Worm (Caenorhabditis elegans) whole organism, mixed stage, embryonic: Measurements from ENCODE around the gene F35D2.6.

Source experiments
- M03D4.4 ChIP-seq: sonication (generic microtip); optimal IDR thresholded peaks from 2 replicates; lab custom pipeline; 2017; ENCODE audit warnings: mild to moderate bottlenecking, missing genetic modification characterization, missing compliant biosample characterization
- bed-3 ChIP-seq: fragments of 200-800 bp; sonication (Bioruptor generic); optimal IDR thresholded peaks from 3 replicates; lab custom pipeline; 2018; ENCODE audit warnings: mild to moderate bottlenecking, missing genetic modification characterization, moderate library complexity, missing compliant biosample characterization
- blmp-1 ChIP-seq: fragments of 150-350 bp; optimal IDR thresholded peaks from 2 replicates; lab custom pipeline; 2014; ENCODE audit warnings: missing biosample characterization, missing genetic modification characterization
- ceh-39 ChIP-seq: fragments of 150-350 bp; optimal IDR thresholded peaks from 2 replicates; lab custom pipeline; 2014; ENCODE audit warnings: missing biosample characterization, missing genetic modification characterization
- ceh-83 ChIP-seq: fragments of 200-800 bp; sonication (Bioruptor generic); optimal IDR thresholded peaks from 2 replicates; lab custom pipeline; 2018; ENCODE audit warnings: mild to moderate bottlenecking, missing genetic modification characterization, missing compliant biosample characterization
- ces-1 ChIP-seq: fragments of 150-350 bp; optimal IDR thresholded peaks from 2 replicates; lab custom pipeline; 2014; ENCODE audit warnings: missing biosample characterization, missing genetic modification reagents, missing genetic modification characterization
- cnd-1 ChIP-seq: fragments of 200-800 bp; sonication (Bioruptor generic); optimal IDR thresholded peaks from 2 replicates; lab custom pipeline; 2018; ENCODE audit warnings: mild to moderate bottlenecking, missing genetic modification characterization, missing compliant biosample characterization
- drap-1 ChIP-seq: fragments of 200-800 bp; sonication (Bioruptor generic); optimal IDR thresholded peaks from 3 replicates; lab custom pipeline; 2018; ENCODE audit warnings: mild to moderate bottlenecking, missing genetic modification characterization, missing compliant biosample characterization
- elt-1 ChIP-seq: sonication (generic microtip); optimal IDR thresholded peaks from 2 replicates; lab custom pipeline; 2017; ENCODE audit warnings: missing genetic modification characterization, mild to moderate bottlenecking, missing compliant biosample characterization, antibody characterized with exemption, moderate library complexity, borderline replicate concordance; ENCODE audit not compliant: insufficient read depth
- elt-3 ChIP-seq: fragments of 150-350 bp; optimal IDR thresholded peaks from 2 replicates; lab custom pipeline; 2014; ENCODE audit warnings: missing biosample characterization, missing genetic modification characterization
- flh-1 ChIP-seq: fragments of 200-800 bp; sonication (Bioruptor generic); optimal IDR thresholded peaks from 2 replicates; lab custom pipeline; 2018; ENCODE audit warnings: mild to moderate bottlenecking, missing genetic modification characterization, moderate library complexity, missing compliant biosample characterization
- hlh-1 ChIP-seq: fragments of 150-350 bp; optimal IDR thresholded peaks from 2 replicates; lab custom pipeline; 2014; ENCODE audit warnings: missing biosample characterization, missing genetic modification reagents, missing genetic modification characterization
- lin-13 ChIP-seq: fragments of 150-350 bp; optimal IDR thresholded peaks from 2 replicates; lab custom pipeline; 2014; ENCODE audit warnings: missing biosample characterization, missing genetic modification characterization
- lin-32 ChIP-seq: fragments of 200-800 bp; sonication (Bioruptor generic); optimal IDR thresholded peaks from 2 replicates; lab custom pipeline; 2018; ENCODE audit warnings: mild to moderate bottlenecking, missing genetic modification characterization, missing compliant biosample characterization
- lsy-2 ChIP-seq: fragments of 150-350 bp; optimal IDR thresholded peaks from 2 replicates; lab custom pipeline; 2014; ENCODE audit warnings: missing biosample characterization, missing genetic modification characterization
- mab-5 ChIP-seq: fragments of 150-350 bp; optimal IDR thresholded peaks from 2 replicates; lab custom pipeline; 2014; ENCODE audit warnings: missing biosample characterization, missing genetic modification characterization
- mep-1 ChIP-seq: fragments of 150-350 bp; optimal IDR thresholded peaks from 2 replicates; lab custom pipeline; 2017; ENCODE audit warnings: missing biosample characterization, missing genetic modification reagents, missing genetic modification characterization, inconsistent platforms
- mls-2 ChIP-seq: sonication (generic microtip); optimal IDR thresholded peaks from 2 replicates; lab custom pipeline; 2016; ENCODE audit warnings: mild to moderate bottlenecking, missing genetic modification characterization, moderate library complexity, missing compliant biosample characterization
- nhr-12 ChIP-seq: fragments of 150-350 bp; optimal IDR thresholded peaks from 2 replicates; lab custom pipeline; 2014; ENCODE audit warnings: missing biosample characterization, missing genetic modification characterization
- nhr-2 ChIP-seq: fragments of 150-350 bp; optimal IDR thresholded peaks from 2 replicates; lab custom pipeline; 2014; ENCODE audit warnings: missing biosample characterization, missing genetic modification characterization
- nhr-237 ChIP-seq: fragments of 150-350 bp; optimal IDR thresholded peaks from 2 replicates; lab custom pipeline; 2014; ENCODE audit warnings: missing biosample characterization, missing genetic modification characterization
- nhr-28 ChIP-seq: fragments of 150-350 bp; optimal IDR thresholded peaks from 2 replicates; lab custom pipeline; 2014; ENCODE audit warnings: missing biosample characterization, missing genetic modification characterization
- nhr-76 ChIP-seq: sonication (generic microtip); optimal IDR thresholded peaks from 2 replicates; lab custom pipeline; 2017; ENCODE audit warnings: missing biosample characterization, missing genetic modification characterization
- pha-4 ChIP-seq: fragments of 150-350 bp; optimal IDR thresholded peaks from 2 replicates; lab custom pipeline; 2018; ENCODE audit warnings: missing biosample characterization, missing genetic modification reagents, missing genetic modification characterization
- sem-2 ChIP-seq: fragments of 200-800 bp; sonication (Bioruptor generic); optimal IDR thresholded peaks from 2 replicates; lab custom pipeline; 2018; ENCODE audit warnings: mild to moderate bottlenecking, missing genetic modification characterization, missing compliant biosample characterization
- snpc-4 ChIP-seq: fragments of 150-350 bp; optimal IDR thresholded peaks from 2 replicates; lab custom pipeline; 2014; ENCODE audit warnings: missing biosample characterization, missing genetic modification characterization
- sptf-1 ChIP-seq: sonication (generic microtip); optimal IDR thresholded peaks from 2 replicates; lab custom pipeline; 2017; ENCODE audit warnings: mild to moderate bottlenecking, missing genetic modification characterization, moderate library complexity, missing compliant biosample characterization
- tbx-8 ChIP-seq: fragments of 200-800 bp; sonication (Bioruptor generic); optimal IDR thresholded peaks from 2 replicates; lab custom pipeline; 2018; ENCODE audit warnings: mild to moderate bottlenecking, missing genetic modification characterization, moderate library complexity, missing compliant biosample characterization
- unc-62 ChIP-seq: fragments of 150-350 bp; optimal IDR thresholded peaks from 2 replicates; lab custom pipeline; 2014; ENCODE audit warnings: missing biosample characterization, missing genetic modification reagents, missing genetic modification characterization
- zip-8 ChIP-seq: fragments of 150-350 bp; optimal IDR thresholded peaks from 2 replicates; lab custom pipeline; 2014; ENCODE audit warnings: missing biosample characterization, missing genetic modification characterization
- ztf-11 ChIP-seq: fragments of 150-350 bp; optimal IDR thresholded peaks from 2 replicates; lab custom pipeline; 2014; ENCODE audit warnings: missing biosample characterization, missing genetic modification characterization

Gene F35D2.6

ce11 chrII:7599357-7599756 is 21.8 kb downstream of the F35D2.6 start, which contains the start of gene npp-21:
TSS of gene npp-21 (plus strand) at chrII:7599657.
- TF ChIP-seq M03D4.4 (no peak), nhr-12 (tag; lab: Kevin White, UChicago) (no peak), snpc-4 (tag; lab: Kevin White, UChicago) (no peak), nhr-76 (tag; lab: Kevin White, UChicago) (no peak), flh-1 (GFP tag; lab: Kevin White, UChicago) (no peak), ceh-39 (tag; lab: Kevin White, UChicago) (no peak), sem-2 (GFP tag; lab: Kevin White, UChicago) (no peak), unc-62 (GFP tag; lab: Kevin White, UChicago) (no peak), ztf-11 (no peak), mep-1 (tag; lab: Kevin White, UChicago) (no peak), sptf-1 (tag; lab: Kevin White, UChicago) (no peak)

- TF ChIP-seq ceh-39 (tag; lab: Kevin White, UChicago) (no peak), elt-1 (tag; lab: Kevin White, UChicago) (no peak), zip-8 (no peak), blmp-1 (tag; lab: Kevin White, UChicago) (no peak), pha-4 (no peak), drap-1 (GFP tag; lab: Kevin White, UChicago) (no peak), elt-3 (no peak), nhr-76 (tag; lab: Kevin White, UChicago) (no peak), lin-32 (GFP tag; lab: Kevin White, UChicago) (no peak), sptf-1 (tag; lab: Kevin White, UChicago) (no peak), mls-2 (no peak), snpc-4 (tag; lab: Kevin White, UChicago) (no peak), nhr-12 (tag; lab: Kevin White, UChicago) (no peak), lsy-2 (tag; lab: Kevin White, UChicago) (no peak), tbx-8 (GFP tag; lab: Kevin White, UChicago) (no peak), bed-3 (no peak), M03D4.4 (no peak), nhr-237 (tag; lab: Kevin White, UChicago) (no peak), lin-13 (tag; lab: Kevin White, UChicago) (no peak), ces-1 (no peak)
These were observed 27.8 kb downstream of the F35D2.6 start, which contains the start of gene osm-8 for ce11 chrII:7605306-7605705. TSS of gene osm-8 (minus strand) at chrII:7605406.

- TF ChIP-seq nhr-237 (tag; lab: Kevin White, UChicago) = no peak
- TF ChIP-seq mls-2 = no peak
- no peak for TF ChIP-seq nhr-76 (tag; lab: Kevin White, UChicago)
These were observed 30.4 kb downstream of the F35D2.6 start, which contains the start of gene lips-17 for ce11 chrII:7607953-7608352. TSS of gene lips-17 (plus strand) at chrII:7608253.

ce11 chrII:7613241-7613782 is 35.8 kb downstream of the F35D2.6 start, which contains the start of the genes oig-4 and R07G3.7:
TSS of gene oig-4 (plus strand) at chrII:7613541.
TSS of gene R07G3.7 (minus strand) at chrII:7613732.
- TF ChIP-seq lin-32 (GFP tag; lab: Kevin White, UChicago) (no peak), hlh-1 (tag; lab: Kevin White, UChicago) (peak; percentile 29), lsy-2 (tag; lab: Kevin White, UChicago) (no peak), nhr-2 (no peak)
- TF ChIP-seq, all 35 proteins: peak for 1

ce11 chrII:7614334-7614733 is 36.8 kb downstream of the F35D2.6 start:
- TF ChIP-seq lin-32 (GFP tag; lab: Kevin White, UChicago) (peak; percentile 10), sptf-1 (tag; lab: Kevin White, UChicago) (no peak), bed-3 (no peak), nhr-12 (tag; lab: Kevin White, UChicago) (no peak), M03D4.4 (no peak), mab-5 (no peak), nhr-2 (no peak), tbx-8 (GFP tag; lab: Kevin White, UChicago) (no peak), cnd-1 (tag; lab: Kevin White, UChicago) (no peak), pha-4 (no peak), elt-1 (tag; lab: Kevin White, UChicago) (no peak), ztf-11 (no peak), sem-2 (GFP tag; lab: Kevin White, UChicago) (no peak), ceh-83 (GFP tag; lab: Kevin White, UChicago) (no peak), hlh-1 (tag; lab: Kevin White, UChicago) (peak; percentile 64), nhr-28 (no peak)
- TF ChIP-seq, all 35 proteins: peak for 2
